ENCODE assay signal across 3 fruit fly cellular contexts in the genomic region with DNA sequence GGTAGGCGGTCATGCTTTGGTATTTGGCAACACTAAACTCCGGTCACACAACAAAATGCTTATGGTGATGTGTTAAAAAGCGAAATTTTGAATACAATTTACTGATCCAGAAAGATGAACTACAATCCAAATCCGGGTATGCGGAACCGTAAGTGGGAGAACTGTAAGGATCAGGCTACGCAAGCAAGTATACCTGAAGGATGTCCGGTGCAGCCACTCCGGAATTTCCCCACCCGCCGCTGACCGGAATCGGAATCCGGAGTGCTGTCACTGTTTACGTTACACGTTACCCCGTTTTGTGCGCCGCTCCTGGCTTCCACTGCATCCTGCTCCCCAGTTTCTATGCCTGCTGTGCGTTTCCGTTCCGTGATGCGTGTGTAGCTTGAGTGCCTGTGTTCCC.
TF ChIP-seq lines count a peak whose summit lies in the region.

A gene (plus strand): TSS at position 8 of the 400 bp plus-strand sequence.

- no peak for TF ChIP-seq CTCF in whole organism, embryonic (GFP tag; optimal IDR thresholded peaks at IDR 0.05; lab: Kevin White, UChicago)

TF ChIP-seq in whole organism, embryonic, 481 proteins besides CTCF, POLR2A, EP300 and RAD21:
- peak; percentile 16; the same call in 1 of the 2 replicates for TF ChIP-seq MBD-R2 (GFP tag; IDR thresholded peaks at IDR 0.05; lab: Robert Waterston, UW)
- no peak for TF ChIP-seq phol (tag; optimal IDR thresholded peaks at IDR 0.05; lab: Kevin White, UChicago)
- no peak for TF ChIP-seq wor (GFP tag; IDR thresholded peaks at IDR 0.05; lab: Robert Waterston, UW)
- TF ChIP-seq CG10267 (tag; optimal IDR thresholded peaks at IDR 0.05; lab: Kevin White, UChicago) = no peak
- TF ChIP-seq CG43689 (GFP tag; IDR thresholded peaks at IDR 0.05; lab: Robert Waterston, UW) = no peak
- 0 out of 4 replicates have a peak, but pooled peaks have one; percentile 30 for TF ChIP-seq Dll (GFP tag; IDR thresholded peaks at IDR 0.05; lab: Robert Waterston, UW; ENCODE audit: partially characterized antibody)
- no peak for TF ChIP-seq CG11247 (GFP tag; IDR thresholded peaks at IDR 0.05; lab: Robert Waterston, UW)
- TF ChIP-seq Ptx1 (GFP tag; IDR thresholded peaks at IDR 0.05; lab: Robert Waterston, UW) = no peak
- peak; percentile 50 for TF ChIP-seq CG3995 (GFP tag; optimal IDR thresholded peaks at IDR 0.05; lab: Kevin White, UChicago)
- TF ChIP-seq cwo (GFP tag; optimal IDR thresholded peaks at IDR 0.05; lab: Kevin White, UChicago) = no peak
- peak; percentile 70 for TF ChIP-seq MESR4 (GFP tag; optimal IDR thresholded peaks at IDR 0.05; lab: Kevin White, UChicago)
- TF ChIP-seq CG4617 (GFP tag; optimal IDR thresholded peaks at IDR 0.05; lab: Kevin White, UChicago; ENCODE audit: borderline replicate concordance) = peak; percentile 47
- TF ChIP-seq pzg (GFP tag; optimal IDR thresholded peaks at IDR 0.05; lab: Kevin White, UChicago) = peak; percentile 2
- no peak for TF ChIP-seq chm (GFP tag; IDR thresholded peaks at IDR 0.05; lab: Robert Waterston, UW)
- peak; percentile 53 for TF ChIP-seq gfzf (GFP tag; optimal IDR thresholded peaks at IDR 0.05; lab: Kevin White, UChicago)
- TF ChIP-seq mam (GFP tag; optimal IDR thresholded peaks at IDR 0.05; lab: Kevin White, UChicago) = no peak
- no peak for TF ChIP-seq Atf-2 (GFP tag; optimal IDR thresholded peaks at IDR 0.05; lab: Kevin White, UChicago)
- TF ChIP-seq onecut (GFP tag; IDR thresholded peaks at IDR 0.05; lab: Robert Waterston, UW) = no peak
- no peak for TF ChIP-seq CG34224 (GFP tag; IDR thresholded peaks at IDR 0.05; lab: Robert Waterston, UW; ENCODE audit: partially characterized antibody)
- peak; percentile 6; the same call in 1 of the 2 replicates for TF ChIP-seq Rfx (GFP tag; IDR thresholded peaks at IDR 0.05; lab: Robert Waterston, UW)
- TF ChIP-seq sd (tag; optimal IDR thresholded peaks at IDR 0.05; lab: Kevin White, UChicago) = no peak
- TF ChIP-seq CG10431 (GFP tag; optimal IDR thresholded peaks at IDR 0.05; lab: Kevin White, UChicago) = no peak
- peak; percentile 27; the same call in 1 of the 3 replicates for TF ChIP-seq CG34422 (GFP tag; IDR thresholded peaks at IDR 0.05; lab: Robert Waterston, UW)

TF ChIP-seq in whole organism, prepupa, 60 proteins besides CTCF, POLR2A, EP300 and RAD21:
- TF ChIP-seq CG1621 (tag; optimal IDR thresholded peaks at IDR 0.05; lab: Kevin White, UChicago) (peak; percentile 87), Ets21C (GFP tag; optimal IDR thresholded peaks at IDR 0.05; lab: Kevin White, UChicago) (no peak)

TF ChIP-seq in whole organism, pupa, 21 proteins besides CTCF, POLR2A, EP300 and RAD21:
- TF ChIP-seq CG17806 (tag; optimal IDR thresholded peaks at IDR 0.05; lab: Kevin White, UChicago) (no peak), fd96Ca (GFP tag; IDR thresholded peaks at IDR 0.05; lab: Robert Waterston, UW) (0 out of 3 replicates have a peak, but pooled peaks have one; percentile 8), CG34367 (tag; optimal IDR thresholded peaks at IDR 0.05; lab: Kevin White, UChicago) (no peak), Ets98B (GFP tag; IDR thresholded peaks at IDR 0.05; lab: Robert Waterston, UW) (no peak)
